Worm (Caenorhabditis elegans) whole organism, L3 larva: ENCODE measurements around the gene C53D6.7.

Source experiments
- ama-1 ChIP-seq: fragments of 150-350 bp; optimal IDR thresholded peaks from 2 replicates; lab custom pipeline; 2018
- egl-27 ChIP-seq: sonication (generic microtip); optimal IDR thresholded peaks from 4 replicates; lab custom pipeline; 2017; ENCODE audit warnings: missing biosample characterization, missing genetic modification reagents, missing genetic modification characterization
- fkh-10 ChIP-seq: sonication (generic microtip); optimal IDR thresholded peaks from 2 replicates; lab custom pipeline; 2017; ENCODE audit warnings: missing biosample characterization, missing genetic modification reagents, missing genetic modification characterization
- lin-39 ChIP-seq: fragments of 150-350 bp; optimal IDR thresholded peaks from 2 replicates; lab custom pipeline; 2018; ENCODE audit warnings: missing biosample characterization, missing genetic modification reagents, missing genetic modification characterization
- nhr-23 ChIP-seq: fragments of 150-350 bp; optimal IDR thresholded peaks from 2 replicates; lab custom pipeline; 2014; ENCODE audit warnings: missing biosample characterization, missing genetic modification reagents, missing genetic modification characterization
- nhr-237 ChIP-seq: fragments of 150-350 bp; optimal IDR thresholded peaks from 2 replicates; lab custom pipeline; 2014; ENCODE audit warnings: missing biosample characterization, missing genetic modification characterization
- nhr-77 ChIP-seq: fragments of 150-350 bp; optimal IDR thresholded peaks from 2 replicates; lab custom pipeline; 2014; ENCODE audit warnings: missing biosample characterization, missing genetic modification characterization
- pqm-1 ChIP-seq: fragments of 150-350 bp; optimal IDR thresholded peaks from 2 replicates; lab custom pipeline; 2017; ENCODE audit warnings: missing biosample characterization, missing genetic modification characterization, inconsistent platforms
- snpc-4 ChIP-seq: fragments of 150-350 bp; optimal IDR thresholded peaks from 2 replicates; lab custom pipeline; 2014; ENCODE audit warnings: missing biosample characterization, missing genetic modification characterization
- tbx-2 ChIP-seq: sonication (generic microtip); optimal IDR thresholded peaks from 2 replicates; lab custom pipeline; 2016; ENCODE audit warnings: mild to moderate bottlenecking, missing genetic modification characterization, missing compliant biosample characterization

DNA sequence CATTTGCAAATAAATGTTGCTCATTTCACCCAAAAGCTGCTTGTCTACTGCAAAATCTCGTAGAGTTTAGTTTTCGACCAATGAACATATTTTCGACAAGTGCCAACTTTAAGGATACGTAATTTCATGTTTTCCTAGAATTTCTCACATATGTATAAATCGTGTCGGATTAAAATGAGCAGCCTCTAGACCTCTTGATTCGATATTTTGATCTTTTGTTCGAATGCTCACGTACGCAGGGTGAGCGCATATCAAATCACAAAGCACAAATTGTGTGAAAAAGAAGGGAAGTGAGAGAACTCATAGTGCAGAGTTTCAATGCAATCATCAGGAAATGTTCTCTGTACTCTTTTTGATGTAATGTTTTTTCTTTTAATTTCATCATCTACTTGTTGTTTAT is 26.6 kb upstream of the C53D6.7 start:
- TF ChIP-seq fkh-10 (GFP tag; lab: Kevin White, UChicago) (peak; percentile 58), egl-27 (no peak), tbx-2 (tag; lab: Kevin White, UChicago) (no peak), nhr-237 (tag; lab: Kevin White, UChicago) (no peak), ama-1 (no peak), snpc-4 (tag; lab: Kevin White, UChicago) (no peak), nhr-77 (tag; lab: Kevin White, UChicago) (no peak), nhr-23 (tag; lab: Kevin White, UChicago) (no peak), pqm-1 (tag; lab: Kevin White, UChicago) (no peak), lin-39 (no peak)
